Worm (Caenorhabditis elegans) whole organism, L3 larva: Measurements from ENCODE around the gene anmt-3.

Experiments used
- ama-1 ChIP-seq: fragments of 150-350 bp; optimal IDR thresholded peaks from 2 replicates; lab custom pipeline; 2018
- ceh-28 ChIP-seq: fragments of 150-350 bp; optimal IDR thresholded peaks from 2 replicates; lab custom pipeline; 2014; ENCODE audit warnings: missing biosample characterization, missing genetic modification reagents, missing genetic modification characterization
- ceh-82 ChIP-seq: fragments of 150-350 bp; optimal IDR thresholded peaks from 2 replicates; lab custom pipeline; 2014; ENCODE audit warnings: missing biosample characterization, missing genetic modification characterization
- jun-1 ChIP-seq: fragments of 150-350 bp; optimal IDR thresholded peaks from 2 replicates; lab custom pipeline; 2014; ENCODE audit warnings: missing biosample characterization, missing genetic modification reagents, missing genetic modification characterization
- mdl-1 ChIP-seq: fragments of 150-350 bp; optimal IDR thresholded peaks from 2 replicates; lab custom pipeline; 2014; ENCODE audit warnings: missing biosample characterization, missing genetic modification characterization
- nhr-12 ChIP-seq: fragments of 150-350 bp; optimal IDR thresholded peaks from 2 replicates; lab custom pipeline; 2014; ENCODE audit warnings: missing biosample characterization, missing genetic modification characterization
- nhr-237 ChIP-seq: fragments of 150-350 bp; optimal IDR thresholded peaks from 2 replicates; lab custom pipeline; 2014; ENCODE audit warnings: missing biosample characterization, missing genetic modification characterization
- nhr-76 ChIP-seq: fragments of 150-350 bp; sonication (generic microtip); optimal IDR thresholded peaks from 5 replicates; lab custom pipeline; 2014; ENCODE audit warnings: missing biosample characterization, missing genetic modification characterization
- tbx-2 ChIP-seq: sonication (generic microtip); optimal IDR thresholded peaks from 2 replicates; lab custom pipeline; 2016; ENCODE audit warnings: mild to moderate bottlenecking, missing genetic modification characterization, missing compliant biosample characterization
- unc-62 ChIP-seq: fragments of 150-350 bp; sonication (generic microtip); optimal IDR thresholded peaks from 4 replicates; lab custom pipeline; 2014; ENCODE audit warnings: missing biosample characterization, missing genetic modification reagents, missing genetic modification characterization
- ztf-11 ChIP-seq: fragments of 150-350 bp; optimal IDR thresholded peaks from 2 replicates; lab custom pipeline; 2014; ENCODE audit warnings: missing biosample characterization, missing genetic modification characterization

- TF ChIP-seq nhr-76 (tag; lab: Kevin White, UChicago) = no peak
- TF ChIP-seq jun-1 (tag; lab: Kevin White, UChicago) = no peak
- no peak for TF ChIP-seq ama-1 (lab: Kevin White, UChicago)
- no peak for TF ChIP-seq ceh-82 (tag; lab: Kevin White, UChicago)
- no peak for TF ChIP-seq tbx-2 (tag; lab: Kevin White, UChicago)
- TF ChIP-seq ceh-28 = no peak
- no peak for TF ChIP-seq ztf-11 (tag; lab: Kevin White, UChicago)
- TF ChIP-seq nhr-12 (tag; lab: Kevin White, UChicago) = no peak
- no peak for TF ChIP-seq mdl-1
- no peak for TF ChIP-seq nhr-237
- no peak for TF ChIP-seq unc-62 (GFP tag; lab: Kevin White, UChicago)
Observed at ce11 chrV:9911165-9911564, 47.0 kb downstream of the anmt-3 start.
